Worm (Caenorhabditis elegans) whole organism, L3 larva: ENCODE data around the gene ztf-14.

Experiments used
- ceh-82 ChIP-seq: fragments of 150-350 bp; optimal IDR thresholded peaks from 2 replicates; lab custom pipeline; 2014; ENCODE audit warnings: missing biosample characterization, missing genetic modification characterization
- egl-5 ChIP-seq: fragments of 150-350 bp; optimal IDR thresholded peaks from 2 replicates; lab custom pipeline; 2017; ENCODE audit warnings: missing biosample characterization, missing genetic modification reagents, missing genetic modification characterization, inconsistent platforms
- fos-1 ChIP-seq: fragments of 150-350 bp; optimal IDR thresholded peaks from 2 replicates; lab custom pipeline; 2014; ENCODE audit warnings: missing biosample characterization, missing genetic modification characterization
- lsy-12 ChIP-seq: sonication (generic microtip); optimal IDR thresholded peaks from 2 replicates; lab custom pipeline; 2016; ENCODE audit warnings: mild to moderate bottlenecking, missing genetic modification characterization, missing compliant biosample characterization
- nhr-11 ChIP-seq: fragments of 150-350 bp; optimal IDR thresholded peaks from 2 replicates; lab custom pipeline; 2014; ENCODE audit warnings: missing biosample characterization, missing genetic modification characterization
- nhr-67 ChIP-seq: fragments of 150-350 bp; optimal IDR thresholded peaks from 2 replicates; lab custom pipeline; 2014; ENCODE audit warnings: missing biosample characterization, missing genetic modification characterization
- skn-1 ChIP-seq: fragments of 150-350 bp; optimal IDR thresholded peaks from 2 replicates; lab custom pipeline; 2014; ENCODE audit warnings: missing biosample characterization, missing genetic modification characterization
- unc-39 ChIP-seq: sonication (generic microtip); optimal IDR thresholded peaks from 4 replicates; lab custom pipeline; 2017; ENCODE audit warnings: missing biosample characterization, missing genetic modification characterization
- unc-62 ChIP-seq: fragments of 150-350 bp; sonication (generic microtip); optimal IDR thresholded peaks from 4 replicates; lab custom pipeline; 2014; ENCODE audit warnings: missing biosample characterization, missing genetic modification reagents, missing genetic modification characterization

- TF ChIP-seq unc-62: no peak
- no peak for TF ChIP-seq fos-1 (tag; lab: Kevin White, UChicago)
- TF ChIP-seq nhr-67 (tag; lab: Kevin White, UChicago): no peak
- TF ChIP-seq lsy-12: no peak
- no peak for TF ChIP-seq egl-5 (tag; lab: Kevin White, UChicago)
- TF ChIP-seq ceh-82 (tag; lab: Kevin White, UChicago): no peak
- TF ChIP-seq unc-39 (tag; lab: Kevin White, UChicago): no peak
- no peak for TF ChIP-seq nhr-11 (tag; lab: Kevin White, UChicago)
- TF ChIP-seq skn-1: no peak
Measured at ce11 chrX:14469284-14469683, 26.6 kb upstream of the ztf-14 start, which contains the start of gene M163.9.
